Worm (Caenorhabditis elegans) whole organism, L2 larva: ENCODE measurements around the gene ZK867.2.
A peak's percentile ranks its signal among the peaks of the same experiment; 100 is the strongest.

ENCODE experiments used
- F13H6.1 ChIP-seq: sonication (generic microtip); optimal IDR thresholded peaks from 2 replicates; lab custom pipeline; 2016; ENCODE audit warnings: missing genetic modification characterization, missing compliant biosample characterization
- R02D3.7 ChIP-seq: fragments of 150-350 bp; optimal IDR thresholded peaks from 2 replicates; lab custom pipeline; 2014; ENCODE audit warnings: missing biosample characterization, missing genetic modification characterization
- lin-39 ChIP-seq: fragments of 150-350 bp; optimal IDR thresholded peaks from 2 replicates; lab custom pipeline; 2014; ENCODE audit warnings: missing biosample characterization, missing genetic modification reagents, missing genetic modification characterization
- mdl-1 ChIP-seq, 2 experiments: fragments of 150-350 bp in 1 of 2; sonication (generic microtip) in 1 of 2; optimal IDR thresholded peaks; 2 replicates each; lab custom pipeline; 2017; ENCODE audit warnings: missing biosample characterization in 2 of 2, missing genetic modification characterization in 2 of 2
- nhr-10 ChIP-seq: sonication (generic microtip); optimal IDR thresholded peaks from 2 replicates; lab custom pipeline; 2017; ENCODE audit warnings: missing biosample characterization, missing genetic modification characterization
- nhr-11 ChIP-seq: fragments of 150-350 bp; optimal IDR thresholded peaks from 2 replicates; lab custom pipeline; 2014; ENCODE audit warnings: missing biosample characterization, missing genetic modification characterization
- nhr-21 ChIP-seq: fragments of 150-350 bp; optimal IDR thresholded peaks from 2 replicates; lab custom pipeline; 2014; ENCODE audit warnings: missing biosample characterization, missing genetic modification characterization
- snpc-4 ChIP-seq: fragments of 150-350 bp; optimal IDR thresholded peaks from 2 replicates; lab custom pipeline; 2014; ENCODE audit warnings: missing biosample characterization, missing genetic modification characterization
- unc-39 ChIP-seq: fragments of 150-350 bp; optimal IDR thresholded peaks from 2 replicates; lab custom pipeline; 2014; ENCODE audit warnings: missing biosample characterization, missing genetic modification characterization
- unc-62 ChIP-seq: fragments of 150-350 bp; optimal IDR thresholded peaks from 2 replicates; lab custom pipeline; 2014; ENCODE audit warnings: missing biosample characterization, missing genetic modification reagents, missing genetic modification characterization
- zag-1 ChIP-seq: fragments of 150-350 bp; optimal IDR thresholded peaks from 2 replicates; lab custom pipeline; 2014; ENCODE audit warnings: missing biosample characterization, missing genetic modification characterization

ce11 chrX:7230321-7230720 is 23.8 kb downstream of the ZK867.2 start:
- no peak for TF ChIP-seq unc-62 (GFP tag; lab: Kevin White, UChicago)
- no peak for TF ChIP-seq mdl-1 (tag; optimal IDR thresholded peaks at IDR 0.05; lab: Kevin White, UChicago)
- peak; percentile 11 for TF ChIP-seq zag-1 (tag; lab: Kevin White, UChicago)
- TF ChIP-seq snpc-4: no peak
- TF ChIP-seq nhr-11 (tag; lab: Kevin White, UChicago): no peak
- peak; percentile 39 for TF ChIP-seq F13H6.1 (tag; lab: Kevin White, UChicago)
- no peak for TF ChIP-seq nhr-10 (tag; lab: Kevin White, UChicago)
- no peak for TF ChIP-seq lin-39 (tag; lab: Kevin White, UChicago)
- TF ChIP-seq unc-39 (tag; lab: Kevin White, UChicago): no peak
- TF ChIP-seq R02D3.7: no peak
- no peak for TF ChIP-seq nhr-21 (tag; lab: Kevin White, UChicago)
